Fruit fly (Drosophila melanogaster) whole organism: Measurements from ENCODE around the gene ppk23.

Experiments
- CG8478 ChIP-seq: fragments of >200 bp; optimal IDR thresholded peaks from 2 replicates; lab custom pipeline; 2018; ENCODE audit warnings: inconsistent platforms
- Dll ChIP-seq: fragments of >200 bp; optimal IDR thresholded peaks from 2 replicates; lab custom pipeline; 2017
- pan ChIP-seq: fragments of >200 bp; optimal IDR thresholded peaks from 2 replicates; lab custom pipeline; 2017
- psq ChIP-seq: fragments of >200 bp; optimal IDR thresholded peaks from 2 replicates; lab custom pipeline; 2017
- usp ChIP-seq: fragments of >200 bp; optimal IDR thresholded peaks from 2 replicates; lab custom pipeline; 2017; ENCODE audit warnings: missing biosample characterization, missing genetic modification characterization, mixed read lengths

DNA sequence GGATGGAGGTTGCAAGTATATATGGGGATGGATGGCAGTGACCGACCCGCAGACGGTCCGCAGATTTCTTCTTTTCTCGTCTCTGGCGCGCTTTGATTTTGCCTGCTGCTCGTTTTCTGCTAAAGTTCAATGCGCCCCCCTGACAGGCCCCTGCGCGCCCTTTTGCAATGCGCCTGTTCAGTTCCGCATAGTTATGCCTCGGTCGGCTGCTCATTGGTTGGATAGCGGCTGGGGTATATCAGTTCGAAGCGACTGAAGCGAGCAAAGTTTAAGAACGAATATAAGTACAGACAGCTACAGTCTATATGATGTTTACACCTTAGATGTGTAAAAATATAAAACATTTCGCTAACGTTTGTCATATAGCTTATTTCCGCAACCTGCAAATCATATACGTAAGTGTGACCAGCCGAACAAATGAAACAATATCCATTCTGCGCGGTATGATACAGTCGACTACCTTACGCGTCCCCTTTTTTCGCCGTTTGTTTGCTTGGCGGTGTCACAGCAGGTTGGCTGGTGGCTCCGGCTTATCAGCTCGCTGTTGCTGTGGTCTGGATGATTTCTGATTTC is 50.8 kb downstream of the ppk23 start:
- no peak for TF ChIP-seq psq (lab: Kevin White, UChicago)
- no peak for TF ChIP-seq CG8478 (lab: Kevin White, UChicago)
- TF ChIP-seq pan (lab: Kevin White, UChicago), result peak; percentile 76
- no peak for TF ChIP-seq usp (GFP tag; lab: Kevin White, UChicago)
- TF ChIP-seq Dll (lab: Kevin White, UChicago), result no peak
